Worm (Caenorhabditis elegans) whole organism, L1 larva: ENCODE measurements around the gene scl-2.

ENCODE experiments used
- C04F5.9 ChIP-seq: sonication (generic microtip); optimal IDR thresholded peaks from 2 replicates; lab custom pipeline; 2016; ENCODE audit warnings: missing genetic modification characterization, missing compliant biosample characterization
- Y116A8C.19 ChIP-seq: sonication (generic microtip); optimal IDR thresholded peaks from 2 replicates; lab custom pipeline; 2016; ENCODE audit warnings: missing compliant biosample characterization, missing genetic modification characterization, borderline replicate concordance
- aha-1 ChIP-seq: fragments of 150-350 bp; optimal IDR thresholded peaks from 2 replicates; lab custom pipeline; 2014; ENCODE audit warnings: missing biosample characterization, missing genetic modification characterization
- blmp-1 ChIP-seq: fragments of 150-350 bp; optimal IDR thresholded peaks from 2 replicates; lab custom pipeline; 2014; ENCODE audit warnings: missing biosample characterization, missing genetic modification characterization
- ceh-8 ChIP-seq: fragments of 200-800 bp; sonication (Bioruptor generic); optimal IDR thresholded peaks from 2 replicates; lab custom pipeline; 2018; ENCODE audit warnings: mild to moderate bottlenecking, missing genetic modification characterization, moderate library complexity, missing compliant biosample characterization
- ceh-88 ChIP-seq: fragments of 200-800 bp; sonication (Bioruptor generic); IDR thresholded peaks from 2 replicates; pipeline ENCODE4 v1.3.6; 2022; ENCODE audit warnings: missing genetic modification characterization, missing compliant biosample characterization
- dpl-1 ChIP-seq, 3 experiments: fragments of 150-350 bp in 2 of 3; sonication (generic microtip) in 1 of 3; optimal IDR thresholded peaks; 2 replicates each; lab custom pipeline; 2014 to 2017; ENCODE audit warnings: missing biosample characterization in 3 of 3, missing genetic modification characterization in 3 of 3, missing genetic modification reagents in 3 of 3
- dsc-1 ChIP-seq: sonication (generic microtip); optimal IDR thresholded peaks from 2 replicates; lab custom pipeline; 2016; ENCODE audit warnings: mild to moderate bottlenecking, missing genetic modification characterization, missing compliant biosample characterization
- efl-1 ChIP-seq, 4 experiments: fragments of 150-350 bp; optimal IDR thresholded peaks in 3 of 4; peaks in 1 of 4; 1 replicate in 1 of 4; 2 replicates in 3 of 4; lab custom pipeline; 2014; ENCODE audit warnings: missing biosample characterization in 2 of 4, missing genetic modification characterization in 2 of 4, missing genetic modification reagents in 2 of 4
- elt-2 ChIP-seq: sonication (generic microtip); optimal IDR thresholded peaks from 2 replicates; lab custom pipeline; 2016; ENCODE audit warnings: missing genetic modification characterization, mild to moderate bottlenecking, inconsistent platforms, missing compliant biosample characterization, missing genetic modification reagents
- elt-3 ChIP-seq, 6 experiments: fragments of 150-350 bp in 1 of 6; sonication (generic microtip); optimal IDR thresholded peaks; 2 replicates each; lab custom pipeline; 2017 to 2018; ENCODE audit warnings: missing biosample characterization in 6 of 6, missing genetic modification characterization in 6 of 6, inconsistent platforms in 1 of 6
- fkh-10 ChIP-seq: sonication (generic microtip); optimal IDR thresholded peaks from 2 replicates; lab custom pipeline; 2017; ENCODE audit warnings: missing biosample characterization, missing genetic modification reagents, missing genetic modification characterization
- grh-1 ChIP-seq: fragments of 200-800 bp; sonication (Bioruptor generic); IDR thresholded peaks from 2 replicates; pipeline ENCODE4 v1.3.6; 2022; ENCODE audit warnings: missing genetic modification reagents, missing genetic modification characterization, missing compliant biosample characterization
- irx-1 ChIP-seq: sonication (generic microtip); optimal IDR thresholded peaks from 2 replicates; lab custom pipeline; 2016; ENCODE audit warnings: missing genetic modification characterization, missing compliant biosample characterization
- isw-1 ChIP-seq: fragments of 200-800 bp; sonication (Bioruptor generic); IDR thresholded peaks from 2 replicates; pipeline ENCODE4 v1.3.6; 2022; ENCODE audit warnings: missing genetic modification characterization, missing compliant biosample characterization
- lin-14 ChIP-seq: fragments of 200-800 bp; sonication (Bioruptor generic); optimal IDR thresholded peaks from 2 replicates; lab custom pipeline; 2018; ENCODE audit warnings: mild to moderate bottlenecking, missing genetic modification characterization, moderate library complexity, missing compliant biosample characterization
- lin-35 ChIP-seq, 2 experiments: fragments of 150-350 bp; optimal IDR thresholded peaks; 2 replicates each; lab custom pipeline; 2014; ENCODE audit warnings: missing biosample characterization in 2 of 2, missing genetic modification characterization in 2 of 2, missing genetic modification reagents in 2 of 2
- lsy-2 ChIP-seq, 2 experiments: fragments of 150-350 bp; optimal IDR thresholded peaks; 2 replicates each; lab custom pipeline; 2014; ENCODE audit warnings: missing biosample characterization in 2 of 2, missing genetic modification characterization in 2 of 2
- mdl-1 ChIP-seq, 2 experiments: fragments of 150-350 bp; optimal IDR thresholded peaks; 2 replicates each; lab custom pipeline; 2014 to 2017; ENCODE audit warnings: missing biosample characterization in 2 of 2, missing genetic modification characterization in 2 of 2, inconsistent platforms in 1 of 2
- nhr-11 ChIP-seq: fragments of 150-350 bp; optimal IDR thresholded peaks from 2 replicates; lab custom pipeline; 2014; ENCODE audit warnings: missing biosample characterization, missing genetic modification characterization
- nhr-19 ChIP-seq: fragments of 200-800 bp; sonication (Bioruptor generic); conservative IDR thresholded peaks from 2 replicates; pipeline ENCODE4 v1.3.6; 2022; ENCODE audit warnings: missing genetic modification characterization, missing compliant biosample characterization
- nhr-20 ChIP-seq: sonication (generic microtip); optimal IDR thresholded peaks from 2 replicates; lab custom pipeline; 2016; ENCODE audit warnings: mild to moderate bottlenecking, missing genetic modification characterization, missing compliant biosample characterization
- nhr-237 ChIP-seq: fragments of 150-350 bp; optimal IDR thresholded peaks from 2 replicates; lab custom pipeline; 2014; ENCODE audit warnings: missing biosample characterization, missing genetic modification characterization
- nhr-28 ChIP-seq: fragments of 150-350 bp; optimal IDR thresholded peaks from 2 replicates; lab custom pipeline; 2014; ENCODE audit warnings: missing biosample characterization, missing genetic modification characterization
- nhr-71 ChIP-seq: sonication (generic microtip); optimal IDR thresholded peaks from 2 replicates; lab custom pipeline; 2016; ENCODE audit warnings: mild to moderate bottlenecking, missing genetic modification characterization, moderate library complexity, missing compliant biosample characterization
- nhr-77 ChIP-seq: fragments of 150-350 bp; optimal IDR thresholded peaks from 2 replicates; lab custom pipeline; 2014; ENCODE audit warnings: missing biosample characterization, missing genetic modification characterization
- nhr-85 ChIP-seq: sonication (generic microtip); peaks from one replicate; lab custom pipeline; 2016; ENCODE audit warnings: missing genetic modification characterization, inconsistent platforms, missing compliant biosample characterization
- nhr-90 ChIP-seq: sonication (generic microtip); optimal IDR thresholded peaks from 2 replicates; lab custom pipeline; 2016; ENCODE audit warnings: mild to moderate bottlenecking, missing genetic modification characterization, missing compliant biosample characterization; ENCODE audit not compliant: poor library complexity
- rnt-1 ChIP-seq: sonication (generic microtip); optimal IDR thresholded peaks from 2 replicates; lab custom pipeline; 2016; ENCODE audit warnings: mild to moderate bottlenecking, missing genetic modification characterization, moderate library complexity, missing compliant biosample characterization
- skn-1 ChIP-seq: fragments of 150-350 bp; optimal IDR thresholded peaks from 2 replicates; lab custom pipeline; 2014; ENCODE audit warnings: missing biosample characterization, missing genetic modification characterization
- snu-23 ChIP-seq: sonication (generic microtip); optimal IDR thresholded peaks from 2 replicates; lab custom pipeline; 2016; ENCODE audit warnings: missing genetic modification characterization, missing compliant biosample characterization
- sptf-1 ChIP-seq: fragments of 150-350 bp; optimal IDR thresholded peaks from 2 replicates; lab custom pipeline; 2014; ENCODE audit warnings: missing biosample characterization, missing genetic modification characterization
- tbx-2 ChIP-seq: sonication (generic microtip); optimal IDR thresholded peaks from 2 replicates; lab custom pipeline; 2016; ENCODE audit warnings: missing genetic modification characterization, missing compliant biosample characterization
- tlp-1 ChIP-seq: fragments of 150-350 bp; optimal IDR thresholded peaks from 2 replicates; lab custom pipeline; 2014; ENCODE audit warnings: missing biosample characterization, missing genetic modification characterization
- unc-98 ChIP-seq: fragments of 200-800 bp; sonication (Bioruptor generic); IDR thresholded peaks from 2 replicates; pipeline ENCODE4 v1.3.6; 2022; ENCODE audit warnings: missing genetic modification characterization, missing compliant biosample characterization
- vab-15 ChIP-seq: sonication (generic microtip); optimal IDR thresholded peaks from 2 replicates; lab custom pipeline; 2017; ENCODE audit warnings: missing genotype, mild to moderate bottlenecking, missing genetic modification characterization, missing compliant biosample characterization
- zag-1 ChIP-seq: fragments of 150-350 bp; optimal IDR thresholded peaks from 2 replicates; lab custom pipeline; 2014; ENCODE audit warnings: missing biosample characterization, missing genetic modification characterization
- ztf-4 ChIP-seq: fragments of 150-350 bp; optimal IDR thresholded peaks from 2 replicates; lab custom pipeline; 2014; ENCODE audit warnings: missing biosample characterization, missing genetic modification characterization

The scl-2 gene

DNA sequence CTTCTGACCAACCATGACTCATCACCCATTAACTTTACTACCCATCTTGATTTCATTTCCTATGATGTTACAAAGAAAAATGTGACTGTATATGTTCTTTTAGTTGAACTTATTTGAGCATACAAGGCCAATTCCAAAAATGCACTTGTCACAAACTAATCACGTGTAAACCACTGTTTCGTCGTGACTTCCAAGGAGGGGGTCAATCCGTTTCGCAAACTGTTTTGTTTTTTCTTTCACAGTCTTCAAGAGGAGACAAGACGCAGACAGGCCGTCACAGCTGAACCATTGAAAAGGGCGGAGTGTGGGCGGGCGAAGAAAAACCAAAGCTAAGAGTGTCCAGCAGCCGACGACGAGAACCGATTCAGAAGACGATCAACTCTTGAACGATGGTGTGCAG is 21.6 kb downstream of the scl-2 start, which contains the start of gene C39E9.8 (continued):
- TF ChIP-seq nhr-237 (tag; lab: Kevin White, UChicago) (no peak), nhr-90 (tag; lab: Kevin White, UChicago) (peak; percentile 43), fkh-10 (GFP tag; lab: Kevin White, UChicago) (no peak), ztf-4 (tag; lab: Kevin White, UChicago) (no peak), elt-2 (tag; lab: Kevin White, UChicago) (no peak), aha-1 (tag; lab: Kevin White, UChicago) (no peak), elt-3 (tag; optimal IDR thresholded peaks at IDR 0.05; lab: Kevin White, UChicago) (peak in 1 of 6 experiments; percentile 43), ceh-8 (GFP tag; lab: Kevin White, UChicago) (no peak), irx-1 (tag; lab: Kevin White, UChicago) (no peak), lin-35 (GFP tag; optimal IDR thresholded peaks at IDR 0.05; lab: Kevin White, UChicago) (peak in 1 of 2 experiments; percentile 63), nhr-28 (tag; lab: Kevin White, UChicago) (no peak), C04F5.9 (tag; lab: Kevin White, UChicago) (no peak), skn-1 (tag; lab: Kevin White, UChicago) (no peak), nhr-77 (no peak), zag-1 (tag; lab: Kevin White, UChicago) (no peak), ceh-88 (GFP tag; lab: Robert Waterston, UW) (no peak)

DNA sequence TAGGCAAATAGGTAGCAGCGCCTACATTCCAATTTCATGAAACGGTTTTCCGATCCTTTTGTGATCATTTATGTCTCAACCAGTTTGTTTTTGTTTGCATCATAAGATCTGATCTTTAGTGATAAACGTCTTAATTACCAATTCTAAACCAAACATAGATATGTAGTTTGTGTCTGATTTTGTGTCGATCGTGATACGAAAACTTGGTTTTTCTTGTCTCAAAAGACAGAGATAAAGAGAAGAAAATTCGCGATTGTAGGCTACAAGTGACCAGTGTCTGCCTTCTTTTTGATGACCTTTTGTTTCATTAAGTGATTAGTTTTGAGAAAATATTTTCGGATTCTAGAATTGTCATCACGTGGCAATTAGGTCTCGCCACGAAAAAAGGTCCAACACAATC is 22.7 kb downstream of the scl-2 start:
- TF ChIP-seq nhr-19 = peak; percentile 40; the same call in 1 of the 2 replicates
- peak; percentile 47 for TF ChIP-seq nhr-20 (tag; lab: Kevin White, UChicago)
- TF ChIP-seq blmp-1 (tag; lab: Kevin White, UChicago) = peak; percentile 39
- no peak for TF ChIP-seq tlp-1 (tag; lab: Kevin White, UChicago)
- TF ChIP-seq lin-35 (GFP tag; optimal IDR thresholded peaks at IDR 0.05; lab: Kevin White, UChicago) = peak in 1 of 2 experiments; percentile 44
- TF ChIP-seq ztf-4 (tag; lab: Kevin White, UChicago) = no peak
- peak; percentile 41 for TF ChIP-seq nhr-90 (tag; lab: Kevin White, UChicago)
- TF ChIP-seq lin-14 (GFP tag; lab: Kevin White, UChicago) = peak; percentile 71
- peak; percentile 95 for TF ChIP-seq nhr-85
- no peak for TF ChIP-seq unc-98 (GFP tag; lab: Robert Waterston, UW)
- no peak for TF ChIP-seq efl-1 (optimal IDR thresholded peaks at IDR 0.05; lab: Kevin White, UChicago)
- TF ChIP-seq efl-1 (GFP tag; optimal IDR thresholded peaks at IDR 0.05 in 1 of 2; lab: Kevin White, UChicago) = peak in 1 of 2 experiments; percentile 40
- TF ChIP-seq elt-3 (tag; optimal IDR thresholded peaks at IDR 0.05; lab: Kevin White, UChicago) = peak in 2 of 6 experiments; percentile 79 to 84
- TF ChIP-seq tbx-2 (tag; lab: Kevin White, UChicago) = peak; percentile 6
- TF ChIP-seq grh-1 = 0 out of 2 replicates have a peak, but pooled peaks have one; percentile 7
- peak; percentile 48 for TF ChIP-seq snu-23 (GFP tag; lab: Kevin White, UChicago)
- peak; percentile 59 for TF ChIP-seq nhr-71 (tag; lab: Kevin White, UChicago)
- no peak for TF ChIP-seq dsc-1
- TF ChIP-seq nhr-11 (tag; lab: Kevin White, UChicago) = peak; percentile 9
- no peak for TF ChIP-seq C04F5.9 (tag; lab: Kevin White, UChicago)
- no peak for TF ChIP-seq nhr-237 (tag; lab: Kevin White, UChicago)
- TF ChIP-seq vab-15 (tag; lab: Kevin White, UChicago) = no peak
- no peak for TF ChIP-seq Y116A8C.19 (tag; lab: Kevin White, UChicago)
- TF ChIP-seq skn-1 (tag; lab: Kevin White, UChicago) = peak; percentile 28
- TF ChIP-seq isw-1 (GFP tag; lab: Robert Waterston, UW) = no peak

DNA sequence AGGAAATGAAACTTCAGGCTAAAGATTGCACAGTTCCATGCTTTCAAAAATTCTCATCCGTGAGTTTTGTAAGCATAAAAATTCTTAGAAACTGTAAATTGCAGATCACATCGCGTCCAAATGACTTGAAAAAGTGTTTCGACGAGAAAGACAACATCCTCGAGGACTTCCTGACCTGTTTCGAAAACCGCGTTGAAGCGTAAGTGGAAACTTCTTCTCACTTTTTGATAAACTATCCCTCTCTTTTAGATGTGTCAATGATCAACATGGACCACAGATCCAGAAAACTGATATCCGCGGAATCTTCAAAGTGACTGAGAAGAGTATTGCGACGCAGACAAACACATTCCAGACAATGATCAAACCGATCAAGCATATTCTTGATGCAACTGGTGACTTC is 23.4 kb downstream of the scl-2 start:
- peak; percentile 45 for TF ChIP-seq blmp-1 (tag; lab: Kevin White, UChicago)
- no peak for TF ChIP-seq efl-1 (optimal IDR thresholded peaks at IDR 0.05; lab: Kevin White, UChicago)
- peak in 1 of 2 experiments; percentile 10 for TF ChIP-seq efl-1 (GFP tag; optimal IDR thresholded peaks at IDR 0.05 in 1 of 2; lab: Kevin White, UChicago)
- TF ChIP-seq nhr-11 (tag; lab: Kevin White, UChicago) = no peak
- no peak for TF ChIP-seq elt-2 (tag; lab: Kevin White, UChicago)

DNA sequence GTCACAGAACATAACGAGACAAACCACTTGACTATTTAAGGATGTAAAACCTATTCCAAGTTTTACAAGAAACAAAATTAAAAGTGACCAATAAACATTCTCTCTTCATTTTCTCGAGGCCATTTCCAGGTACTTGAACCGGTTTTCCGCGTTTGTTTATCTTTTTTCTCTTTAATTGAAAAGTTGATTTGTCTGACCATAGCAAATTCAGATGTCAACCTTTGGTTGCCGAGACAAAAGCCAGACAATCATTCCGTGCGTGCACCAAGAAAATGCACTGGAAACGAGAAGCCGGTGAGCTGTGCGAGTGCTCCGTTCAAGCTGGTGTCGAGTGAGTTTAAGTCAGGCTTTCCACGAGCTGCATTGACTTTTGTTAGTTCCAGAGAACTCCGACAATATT is 24.6 kb downstream of the scl-2 start:
- TF ChIP-seq mdl-1 (tag; optimal IDR thresholded peaks at IDR 0.05; lab: Kevin White, UChicago) (no peak), efl-1 (optimal IDR thresholded peaks at IDR 0.05; lab: Kevin White, UChicago) (no peak), efl-1 (GFP tag; optimal IDR thresholded peaks at IDR 0.05 in 1 of 2; lab: Kevin White, UChicago) (peak in 1 of 2 experiments; percentile 8), lsy-2 (tag; optimal IDR thresholded peaks at IDR 0.05; lab: Kevin White, UChicago) (peak in 1 of 2 experiments; percentile 25), dpl-1 (GFP tag; optimal IDR thresholded peaks at IDR 0.05; lab: Kevin White, UChicago) (no peak), grh-1 (peak; percentile 68), sptf-1 (no peak), nhr-11 (tag; lab: Kevin White, UChicago) (no peak), lin-35 (GFP tag; optimal IDR thresholded peaks at IDR 0.05; lab: Kevin White, UChicago) (peak in 1 of 2 experiments; percentile 26), rnt-1 (tag; lab: Kevin White, UChicago) (peak; percentile 2), blmp-1 (tag; lab: Kevin White, UChicago) (peak; percentile 45), elt-3 (tag; optimal IDR thresholded peaks at IDR 0.05; lab: Kevin White, UChicago) (peak in 2 of 6 experiments; percentile 30 to 62), lin-14 (GFP tag; lab: Kevin White, UChicago) (peak; percentile 48), snu-23 (GFP tag; lab: Kevin White, UChicago) (peak; percentile 10), nhr-20 (tag; lab: Kevin White, UChicago) (peak; percentile 39), nhr-85 (peak; percentile 87), C04F5.9 (tag; lab: Kevin White, UChicago) (no peak)
